Worm (Caenorhabditis elegans) whole organism, L2 larva: Measurements from ENCODE around the gene zip-3.

Experiments
- R02D3.7 ChIP-seq: fragments of 150-350 bp; optimal IDR thresholded peaks from 2 replicates; lab custom pipeline; 2014; ENCODE audit warnings: missing biosample characterization, missing genetic modification characterization
- crh-2 ChIP-seq: sonication (generic microtip); optimal IDR thresholded peaks from 2 replicates; lab custom pipeline; 2017; ENCODE audit warnings: missing biosample characterization, missing genetic modification characterization
- fos-1 ChIP-seq: fragments of 150-350 bp; optimal IDR thresholded peaks from 2 replicates; lab custom pipeline; 2014; ENCODE audit warnings: missing biosample characterization, missing genetic modification characterization
- lin-11 ChIP-seq: fragments of 150-350 bp; sonication (generic microtip); optimal IDR thresholded peaks from 2 replicates; lab custom pipeline; 2014; ENCODE audit warnings: missing biosample characterization, missing genetic modification characterization, inconsistent platforms, mixed read lengths
- lin-39 ChIP-seq: fragments of 150-350 bp; optimal IDR thresholded peaks from 2 replicates; lab custom pipeline; 2014; ENCODE audit warnings: missing biosample characterization, missing genetic modification reagents, missing genetic modification characterization
- mdl-1 ChIP-seq, 2 experiments: fragments of 150-350 bp in 1 of 2; sonication (generic microtip) in 1 of 2; optimal IDR thresholded peaks; 2 replicates each; lab custom pipeline; 2017; ENCODE audit warnings: missing biosample characterization in 2 of 2, missing genetic modification characterization in 2 of 2
- nhr-11 ChIP-seq: fragments of 150-350 bp; optimal IDR thresholded peaks from 2 replicates; lab custom pipeline; 2014; ENCODE audit warnings: missing biosample characterization, missing genetic modification characterization
- nhr-12 ChIP-seq: fragments of 150-350 bp; optimal IDR thresholded peaks from 2 replicates; lab custom pipeline; 2014; ENCODE audit warnings: missing biosample characterization, missing genetic modification characterization
- nhr-23 ChIP-seq: fragments of 150-350 bp; optimal IDR thresholded peaks from 2 replicates; lab custom pipeline; 2014; ENCODE audit warnings: missing biosample characterization, missing genetic modification reagents, missing genetic modification characterization
- snpc-4 ChIP-seq: fragments of 150-350 bp; optimal IDR thresholded peaks from 2 replicates; lab custom pipeline; 2014; ENCODE audit warnings: missing biosample characterization, missing genetic modification characterization
- unc-55 ChIP-seq: fragments of 150-350 bp; sonication (generic microtip); optimal IDR thresholded peaks from 3 replicates; lab custom pipeline; 2014; ENCODE audit warnings: missing biosample characterization, missing genetic modification reagents, missing genetic modification characterization
- unc-62 ChIP-seq: fragments of 150-350 bp; optimal IDR thresholded peaks from 2 replicates; lab custom pipeline; 2014; ENCODE audit warnings: missing biosample characterization, missing genetic modification reagents, missing genetic modification characterization
- zag-1 ChIP-seq: fragments of 150-350 bp; optimal IDR thresholded peaks from 2 replicates; lab custom pipeline; 2014; ENCODE audit warnings: missing biosample characterization, missing genetic modification characterization
- ztf-11 ChIP-seq: sonication (generic microtip); optimal IDR thresholded peaks from 2 replicates; lab custom pipeline; 2017; ENCODE audit warnings: missing biosample characterization, missing genetic modification characterization

- TF ChIP-seq ztf-11 (tag; lab: Kevin White, UChicago) (no peak), nhr-11 (tag; lab: Kevin White, UChicago) (no peak), zag-1 (no peak), unc-62 (no peak), fos-1 (no peak), R02D3.7 (tag; lab: Kevin White, UChicago) (no peak), nhr-23 (tag; lab: Kevin White, UChicago) (no peak), unc-55 (GFP tag; lab: Kevin White, UChicago) (no peak), snpc-4 (tag; lab: Kevin White, UChicago) (no peak), lin-11 (tag; lab: Kevin White, UChicago) (no peak), mdl-1 (tag; optimal IDR thresholded peaks at IDR 0.05; lab: Kevin White, UChicago) (no peak), lin-39 (tag; lab: Kevin White, UChicago) (no peak), nhr-12 (tag; lab: Kevin White, UChicago) (no peak), crh-2 (tag; lab: Kevin White, UChicago) (no peak)
These were observed 25.3 kb downstream of the zip-3 start, which contains the start of gene hot-3 for ce11 chrII:13931944-13932343.
